Worm (Caenorhabditis elegans) whole organism, L1 larva: Measurements from ENCODE around the gene col-39.

Source experiments
- C04F5.9 ChIP-seq: sonication (generic microtip); optimal IDR thresholded peaks from 2 replicates; lab custom pipeline; 2016; ENCODE audit warnings: missing genetic modification characterization, missing compliant biosample characterization
- C16A3.4 ChIP-seq: fragments of 150-350 bp; optimal IDR thresholded peaks from 2 replicates; lab custom pipeline; 2014; ENCODE audit warnings: missing biosample characterization, missing genetic modification characterization
- blmp-1 ChIP-seq: fragments of 150-350 bp; optimal IDR thresholded peaks from 2 replicates; lab custom pipeline; 2014; ENCODE audit warnings: missing biosample characterization, missing genetic modification characterization
- dsc-1 ChIP-seq: sonication (generic microtip); optimal IDR thresholded peaks from 2 replicates; lab custom pipeline; 2016; ENCODE audit warnings: mild to moderate bottlenecking, missing genetic modification characterization, missing compliant biosample characterization
- efl-1 ChIP-seq, 4 experiments: fragments of 150-350 bp; optimal IDR thresholded peaks in 3 of 4; peaks in 1 of 4; 1 replicate in 1 of 4; 2 replicates in 3 of 4; lab custom pipeline; 2014; ENCODE audit warnings: missing biosample characterization in 2 of 4, missing genetic modification characterization in 2 of 4, missing genetic modification reagents in 2 of 4
- efl-3 ChIP-seq: fragments of 200-800 bp; sonication (Bioruptor generic); optimal IDR thresholded peaks from 2 replicates; lab custom pipeline; 2018; ENCODE audit warnings: mild to moderate bottlenecking, missing genetic modification characterization, missing compliant biosample characterization
- egl-27 ChIP-seq, 2 experiments: fragments of 150-350 bp in 1 of 2; sonication (generic microtip); optimal IDR thresholded peaks; 3 replicates each; lab custom pipeline; 2017 to 2018; ENCODE audit warnings: missing biosample characterization in 2 of 2, missing genetic modification characterization in 2 of 2, missing genetic modification reagents in 2 of 2
- elt-3 ChIP-seq, 6 experiments: fragments of 150-350 bp in 1 of 6; sonication (generic microtip); optimal IDR thresholded peaks; 2 replicates each; lab custom pipeline; 2017 to 2018; ENCODE audit warnings: missing biosample characterization in 6 of 6, missing genetic modification characterization in 6 of 6, inconsistent platforms in 1 of 6
- fkh-10 ChIP-seq: sonication (generic microtip); optimal IDR thresholded peaks from 2 replicates; lab custom pipeline; 2017; ENCODE audit warnings: missing biosample characterization, missing genetic modification reagents, missing genetic modification characterization
- fos-1 ChIP-seq: fragments of 150-350 bp; optimal IDR thresholded peaks from 2 replicates; lab custom pipeline; 2014; ENCODE audit warnings: missing biosample characterization, missing genetic modification characterization
- irx-1 ChIP-seq: sonication (generic microtip); optimal IDR thresholded peaks from 2 replicates; lab custom pipeline; 2016; ENCODE audit warnings: missing genetic modification characterization, missing compliant biosample characterization
- isw-1 ChIP-seq: fragments of 200-800 bp; sonication (Bioruptor generic); IDR thresholded peaks from 2 replicates; pipeline ENCODE4 v1.3.6; 2022; ENCODE audit warnings: missing genetic modification characterization, missing compliant biosample characterization
- lin-14 ChIP-seq: fragments of 200-800 bp; sonication (Bioruptor generic); optimal IDR thresholded peaks from 2 replicates; lab custom pipeline; 2018; ENCODE audit warnings: mild to moderate bottlenecking, missing genetic modification characterization, moderate library complexity, missing compliant biosample characterization
- lin-39 ChIP-seq: fragments of 150-350 bp; optimal IDR thresholded peaks from 2 replicates; lab custom pipeline; 2014; ENCODE audit warnings: missing biosample characterization, missing genetic modification reagents, missing genetic modification characterization
- lsy-2 ChIP-seq, 2 experiments: fragments of 150-350 bp; optimal IDR thresholded peaks; 2 replicates each; lab custom pipeline; 2014; ENCODE audit warnings: missing biosample characterization in 2 of 2, missing genetic modification characterization in 2 of 2
- mdl-1 ChIP-seq, 2 experiments: fragments of 150-350 bp; optimal IDR thresholded peaks; 2 replicates each; lab custom pipeline; 2014 to 2017; ENCODE audit warnings: missing biosample characterization in 2 of 2, missing genetic modification characterization in 2 of 2, inconsistent platforms in 1 of 2
- mef-2 ChIP-seq: fragments of 150-350 bp; optimal IDR thresholded peaks from 2 replicates; lab custom pipeline; 2014; ENCODE audit warnings: missing biosample characterization, missing genetic modification characterization
- mep-1 ChIP-seq: fragments of 150-350 bp; optimal IDR thresholded peaks from 2 replicates; lab custom pipeline; 2014; ENCODE audit warnings: missing biosample characterization, missing genetic modification characterization
- nhr-11 ChIP-seq: fragments of 150-350 bp; optimal IDR thresholded peaks from 2 replicates; lab custom pipeline; 2014; ENCODE audit warnings: missing biosample characterization, missing genetic modification characterization
- nhr-20 ChIP-seq: sonication (generic microtip); optimal IDR thresholded peaks from 2 replicates; lab custom pipeline; 2016; ENCODE audit warnings: mild to moderate bottlenecking, missing genetic modification characterization, missing compliant biosample characterization
- nhr-71 ChIP-seq: sonication (generic microtip); optimal IDR thresholded peaks from 2 replicates; lab custom pipeline; 2016; ENCODE audit warnings: mild to moderate bottlenecking, missing genetic modification characterization, moderate library complexity, missing compliant biosample characterization
- nhr-76 ChIP-seq: sonication (generic microtip); optimal IDR thresholded peaks from 2 replicates; lab custom pipeline; 2017; ENCODE audit warnings: missing biosample characterization, missing genetic modification characterization
- nhr-77 ChIP-seq: fragments of 150-350 bp; optimal IDR thresholded peaks from 2 replicates; lab custom pipeline; 2014; ENCODE audit warnings: missing biosample characterization, missing genetic modification characterization
- nhr-85 ChIP-seq: sonication (generic microtip); peaks from one replicate; lab custom pipeline; 2016; ENCODE audit warnings: missing genetic modification characterization, inconsistent platforms, missing compliant biosample characterization
- pag-3 ChIP-seq: sonication (generic microtip); optimal IDR thresholded peaks from 2 replicates; lab custom pipeline; 2017; ENCODE audit warnings: missing genetic modification characterization, mild to moderate bottlenecking, missing compliant biosample characterization, antibody characterized with exemption, borderline replicate concordance; ENCODE audit not compliant: insufficient read depth
- pqm-1 ChIP-seq: sonication (generic microtip); optimal IDR thresholded peaks from 3 replicates; lab custom pipeline; 2017; ENCODE audit warnings: missing biosample characterization, missing genetic modification characterization
- rnt-1 ChIP-seq: sonication (generic microtip); optimal IDR thresholded peaks from 2 replicates; lab custom pipeline; 2016; ENCODE audit warnings: mild to moderate bottlenecking, missing genetic modification characterization, moderate library complexity, missing compliant biosample characterization
- snpc-4 ChIP-seq: fragments of 150-350 bp; optimal IDR thresholded peaks from 2 replicates; lab custom pipeline; 2014; ENCODE audit warnings: missing biosample characterization, missing genetic modification characterization
- snu-23 ChIP-seq: sonication (generic microtip); optimal IDR thresholded peaks from 2 replicates; lab custom pipeline; 2016; ENCODE audit warnings: missing genetic modification characterization, missing compliant biosample characterization
- sup-37 ChIP-seq: fragments of 200-800 bp; sonication (Bioruptor generic); optimal IDR thresholded peaks from 2 replicates; lab custom pipeline; 2018; ENCODE audit warnings: mild to moderate bottlenecking, missing genetic modification characterization, missing compliant biosample characterization
- swsn-7 ChIP-seq: sonication (generic microtip); optimal IDR thresholded peaks from 2 replicates; lab custom pipeline; 2016; ENCODE audit warnings: missing genetic modification characterization, missing compliant biosample characterization
- vab-15 ChIP-seq: sonication (generic microtip); optimal IDR thresholded peaks from 2 replicates; lab custom pipeline; 2017; ENCODE audit warnings: missing genotype, mild to moderate bottlenecking, missing genetic modification characterization, missing compliant biosample characterization

The col-39 gene

DNA sequence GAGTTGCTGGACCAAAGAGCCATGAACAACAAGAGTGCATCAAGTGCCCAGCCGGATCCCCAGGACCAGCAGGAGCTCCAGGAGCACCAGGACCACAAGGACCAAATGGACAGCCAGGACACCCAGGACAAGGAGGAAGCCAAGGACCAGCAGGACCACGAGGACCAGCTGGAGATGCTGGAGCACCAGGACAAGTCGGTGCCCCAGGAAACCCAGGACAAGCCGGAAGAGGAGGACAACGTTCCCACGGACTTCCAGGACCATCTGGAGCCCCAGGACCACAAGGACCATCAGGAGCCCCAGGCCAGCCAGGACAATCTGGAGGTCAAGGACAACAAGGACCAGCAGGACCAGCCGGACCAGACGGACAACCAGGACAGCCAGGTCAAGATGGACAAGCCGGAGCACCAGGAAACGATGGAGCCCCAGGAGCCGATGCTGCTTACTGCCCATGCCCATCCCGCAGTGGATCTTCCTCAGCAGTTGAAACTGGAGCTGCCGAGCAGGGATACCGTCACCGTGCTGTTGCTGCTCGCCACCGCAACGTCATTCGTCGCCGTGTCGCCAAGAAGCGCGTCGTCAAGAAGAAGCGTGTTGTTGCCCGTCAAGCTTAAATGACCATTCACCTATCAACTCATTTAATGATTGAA, 756 bp downstream of the col-39 start:
- no peak for TF ChIP-seq nhr-77
- TF ChIP-seq nhr-85 (tag; lab: Kevin White, UChicago) = peak; percentile 0

DNA sequence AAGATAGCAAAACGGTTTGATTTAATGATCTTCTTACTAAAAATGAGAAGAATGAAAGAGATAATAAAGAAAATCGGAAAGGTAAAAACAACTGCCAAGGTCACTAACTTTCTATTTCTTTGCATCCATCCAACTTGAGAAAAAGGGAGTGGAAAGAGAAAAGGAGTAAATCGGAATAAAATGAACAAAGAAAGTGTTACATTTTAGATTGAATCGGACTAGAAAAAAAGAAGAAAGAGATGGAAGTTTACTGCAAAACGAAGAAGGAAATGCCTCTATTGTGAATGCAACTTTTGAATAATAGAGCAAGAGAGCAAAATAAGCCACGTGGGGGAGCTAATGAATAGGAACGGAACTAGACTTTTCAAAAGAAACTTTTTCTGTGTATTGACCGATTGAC, 1.3 kb downstream of the col-39 start:
- TF ChIP-seq snpc-4 (tag; lab: Kevin White, UChicago) (no peak), fkh-10 (GFP tag; lab: Kevin White, UChicago) (peak; percentile 73), irx-1 (tag; lab: Kevin White, UChicago) (peak; percentile 6), lin-39 (tag; lab: Kevin White, UChicago) (no peak), nhr-71 (no peak), nhr-20 (peak; percentile 17), lsy-2 (tag; optimal IDR thresholded peaks at IDR 0.05; lab: Kevin White, UChicago) (peak in 1 of 2 experiments; percentile 8), nhr-85 (tag; lab: Kevin White, UChicago) (peak; percentile 47), lin-14 (peak; percentile 70), elt-3 (tag; optimal IDR thresholded peaks at IDR 0.05; lab: Kevin White, UChicago) (peak in 2 of 6 experiments; percentile 17 to 26), blmp-1 (tag; lab: Kevin White, UChicago) (peak; percentile 97)

ce11 chrII:10706901-10707300, 2.2 kb downstream of the col-39 start, which contains the start of gene col-80:
TSS of gene col-80 (plus strand) at chrII:10707201.
- TF ChIP-seq vab-15 (tag; lab: Kevin White, UChicago) (no peak), nhr-11 (tag; lab: Kevin White, UChicago) (no peak), lin-39 (tag; lab: Kevin White, UChicago) (no peak), mep-1 (no peak), efl-1 (optimal IDR thresholded peaks at IDR 0.05; lab: Kevin White, UChicago) (no peak), efl-1 (GFP tag; optimal IDR thresholded peaks at IDR 0.05 in 1 of 2; lab: Kevin White, UChicago) (peak in 1 of 2 experiments; percentile 69), mdl-1 (tag; optimal IDR thresholded peaks at IDR 0.05; lab: Kevin White, UChicago) (no peak), pqm-1 (tag; lab: Kevin White, UChicago) (no peak), sup-37 (GFP tag; lab: Kevin White, UChicago) (no peak)

DNA sequence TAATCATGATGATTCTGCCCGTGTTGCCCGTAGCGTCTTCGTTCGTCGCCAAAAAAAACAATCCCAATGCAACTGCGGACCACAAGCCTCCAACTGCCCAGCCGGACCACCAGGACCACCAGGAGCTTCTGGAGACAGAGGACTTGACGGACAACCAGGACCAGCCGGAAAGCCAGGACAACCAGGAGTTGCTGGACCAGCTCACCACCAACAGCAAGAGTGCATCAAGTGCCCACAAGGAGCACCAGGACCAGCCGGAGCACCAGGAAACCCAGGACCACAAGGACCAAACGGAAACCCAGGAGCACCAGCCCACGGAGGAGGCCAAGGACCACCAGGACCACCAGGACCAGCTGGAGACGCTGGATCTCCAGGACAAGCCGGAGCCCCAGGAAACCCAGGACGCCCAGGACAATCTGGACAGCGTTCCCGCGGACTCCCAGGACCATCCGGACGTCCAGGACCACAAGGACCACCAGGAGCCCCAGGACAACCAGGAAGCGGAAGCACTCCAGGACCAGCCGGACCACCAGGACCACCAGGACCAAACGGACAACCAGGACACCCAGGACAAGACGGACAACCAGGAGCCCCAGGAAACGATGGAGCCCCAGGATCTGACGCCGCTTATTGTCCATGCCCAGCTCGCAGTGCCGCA, 2.9 kb downstream of the col-39 start:
- no peak for TF ChIP-seq blmp-1 (tag; lab: Kevin White, UChicago)
- no peak for TF ChIP-seq mdl-1 (tag; optimal IDR thresholded peaks at IDR 0.05; lab: Kevin White, UChicago)
- no peak for TF ChIP-seq mef-2
- no peak for TF ChIP-seq snu-23
- no peak for TF ChIP-seq C16A3.4 (tag; lab: Kevin White, UChicago)
- TF ChIP-seq isw-1 (GFP tag; lab: Robert Waterston, UW) = no peak

ce11 chrII:10708660-10709059, 3.9 kb downstream of the col-39 start, which contains the start of gene bli-1:
TSS of gene bli-1 (plus strand) at chrII:10708960.
- no peak for TF ChIP-seq swsn-7
- TF ChIP-seq rnt-1 (tag; lab: Kevin White, UChicago) = no peak
- no peak for TF ChIP-seq C04F5.9 (tag; lab: Kevin White, UChicago)
- no peak for TF ChIP-seq fos-1 (tag; lab: Kevin White, UChicago)
- no peak for TF ChIP-seq nhr-76 (tag; lab: Kevin White, UChicago)
- TF ChIP-seq efl-3 = no peak
- TF ChIP-seq pag-3 = no peak
- no peak for TF ChIP-seq egl-27 (tag; optimal IDR thresholded peaks at IDR 0.05; lab: Kevin White, UChicago)
- no peak for TF ChIP-seq dsc-1 (tag; lab: Kevin White, UChicago)
- TF ChIP-seq snpc-4 (tag; lab: Kevin White, UChicago) = no peak
